Fruit fly (Drosophila melanogaster) S2 (cell line): ENCODE results near the gene CG13373.
"Not testable (repeated sequence)": the region's sequence is repeated elsewhere in the genome, so short reads cannot be mapped to it uniquely, and the experiment has no call there.

Experiments used
- CG8478 ChIP-seq: fragments of >200 bp; optimal IDR thresholded peaks from 2 replicates; lab custom pipeline; 2018
- CTCF ChIP-seq, 2 experiments: fragments of >200 bp; optimal IDR thresholded peaks; 2 replicates each; lab custom pipeline; 2018

The CG13373 gene

DNA sequence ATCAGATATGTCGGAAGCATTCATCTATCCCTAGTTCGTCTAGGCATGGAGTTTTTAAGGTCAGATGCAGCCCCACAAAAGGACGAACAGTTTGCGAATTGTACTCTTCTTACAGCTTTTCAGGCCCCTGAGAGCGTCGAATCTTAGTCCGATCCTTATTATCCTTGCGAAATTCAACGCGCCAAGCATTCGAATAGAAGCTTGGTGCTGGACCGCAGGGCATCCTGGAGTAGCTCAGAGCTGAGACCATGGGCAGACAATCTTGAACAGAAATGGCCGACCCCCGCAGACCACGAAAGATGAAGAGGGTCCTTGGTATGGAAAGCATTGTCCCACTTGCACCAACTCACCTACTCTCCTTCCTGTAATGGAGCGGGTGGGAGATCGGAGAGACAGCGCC is 2.0 kb downstream of the CG13373 start, which contains the start of gene CG32817:
Gene CG32817, plus strand, starts transcription at position 301 of the 400 bp plus-strand sequence.
- TF ChIP-seq CG8478 (no peak), CTCF (optimal IDR thresholded peaks at IDR 0.05; lab: Kevin White, UChicago) (no peak)

DNA sequence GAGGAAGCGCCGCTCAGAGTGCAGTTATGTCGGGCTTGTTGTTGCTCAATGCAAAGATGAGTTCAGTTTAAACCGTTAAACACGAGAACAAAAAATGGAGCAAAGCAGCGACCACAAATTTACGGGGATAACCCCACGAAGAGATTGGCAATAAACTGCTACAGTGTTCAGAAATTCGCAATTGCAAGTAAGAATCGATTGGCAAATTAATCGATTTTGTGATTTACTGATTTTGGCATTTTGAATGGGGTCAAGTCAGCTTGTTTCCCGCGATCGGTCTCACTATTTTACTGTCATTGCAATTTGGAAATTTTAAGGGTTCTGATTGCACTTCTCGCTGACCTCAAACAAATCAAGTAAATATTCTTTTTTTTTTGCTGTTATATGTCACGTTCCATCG is 4.9 kb downstream of the CG13373 start, which contains the start of gene CG3176:
Gene CG3176, plus strand, starts transcription at position 221 of the 400 bp plus-strand sequence.
- TF ChIP-seq CTCF (optimal IDR thresholded peaks at IDR 0.05; lab: Kevin White, UChicago); CG8478: not testable (repeated sequence)

DNA sequence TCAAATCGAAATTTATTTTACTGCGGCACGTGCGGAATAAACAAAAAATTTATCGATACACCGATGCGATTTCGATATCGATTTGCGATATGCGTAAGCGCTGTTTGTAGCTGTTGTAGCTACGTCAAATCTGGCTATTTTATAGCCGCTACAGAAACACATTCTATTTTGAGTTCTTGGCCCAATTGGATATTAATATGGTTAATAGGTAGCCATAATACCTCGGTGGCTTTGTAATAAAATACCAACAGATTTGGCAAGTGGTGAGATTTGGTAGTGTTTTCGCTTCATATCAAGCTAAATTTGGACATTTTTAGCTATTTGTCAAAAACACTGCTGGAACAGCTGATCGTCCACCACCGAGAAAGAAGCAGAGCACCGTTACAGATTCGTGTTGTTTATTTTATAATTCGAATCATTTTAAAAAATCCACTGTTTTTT is 10.8 kb downstream of the CG13373 start, which contains the start of the genes CG18273 and CG3156:
Gene CG18273, minus strand, starts transcription at position 65 of the 441 bp plus-strand sequence.
Gene CG3156, plus strand, starts transcription at position 362 of the 441 bp plus-strand sequence.
- TF ChIP-seq CG8478 (no peak), CTCF (optimal IDR thresholded peaks at IDR 0.05; lab: Kevin White, UChicago) (no peak)

DNA sequence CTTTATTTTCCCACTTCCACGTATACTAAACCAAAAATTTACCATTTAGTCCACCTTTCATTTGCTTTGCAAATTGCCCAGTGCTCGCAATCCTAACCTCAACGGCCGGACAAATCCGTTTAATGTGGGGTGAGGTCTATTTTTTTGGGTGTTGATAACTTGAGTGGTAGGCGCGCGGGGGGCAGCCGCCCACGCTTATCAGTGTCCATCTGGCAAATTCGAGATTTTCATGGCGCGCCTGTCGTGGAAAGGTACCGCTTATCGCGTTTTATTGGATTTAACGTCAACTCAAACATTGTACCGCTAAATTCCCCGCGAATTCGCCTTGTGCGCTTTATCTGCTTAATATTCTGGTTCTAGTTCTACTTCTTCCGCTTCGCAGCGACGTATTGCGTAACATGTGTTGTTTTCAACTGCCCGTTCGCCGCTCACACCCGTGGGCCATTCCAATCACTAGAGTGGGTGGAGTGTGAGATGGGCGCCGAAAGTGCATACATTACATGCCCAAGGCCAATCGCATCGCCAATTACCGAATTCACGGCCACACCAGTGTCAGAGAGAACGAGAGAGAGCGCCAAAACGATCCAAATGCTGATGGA is 16.0 kb downstream of the CG13373 start:
- no peak for TF ChIP-seq CTCF (optimal IDR thresholded peaks at IDR 0.05; lab: Kevin White, UChicago)
- TF ChIP-seq CG8478: no peak

DNA sequence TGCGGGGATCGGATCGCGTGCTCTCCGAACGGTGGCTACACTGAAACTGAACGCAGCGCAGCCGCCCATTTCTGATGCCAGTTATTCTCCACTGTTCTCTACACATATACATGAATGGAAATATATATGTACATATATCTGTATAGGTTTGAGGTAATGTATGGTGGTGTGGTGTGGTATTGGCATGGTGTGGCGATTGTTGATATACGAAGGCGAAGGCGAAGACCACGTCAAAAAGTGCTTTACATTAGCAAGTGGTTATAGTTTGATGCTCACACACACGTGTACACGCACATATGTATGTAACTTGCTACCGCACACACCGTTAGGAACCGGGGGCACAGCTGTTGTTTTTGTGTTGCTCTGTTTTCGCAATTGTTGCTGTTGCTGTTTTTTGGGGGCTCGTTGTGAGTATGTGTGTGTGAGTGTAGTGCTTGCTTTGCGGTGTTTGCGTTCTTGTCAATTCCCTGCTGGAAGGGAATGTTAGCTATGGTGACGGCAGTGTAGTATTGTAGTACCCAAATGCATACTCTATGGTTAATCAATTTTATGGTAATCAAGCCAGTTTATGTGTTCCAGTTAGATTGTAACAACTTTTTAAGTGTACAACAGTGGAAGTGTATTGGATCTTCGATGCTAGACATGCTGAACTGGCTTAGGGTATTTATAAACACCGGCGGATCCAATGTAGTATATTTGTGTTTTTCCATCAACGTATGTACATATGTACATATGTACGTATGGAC is 16.8 kb downstream of the CG13373 start, which contains the start of gene CG17896:
Gene CG17896, minus strand, starts transcription at position 51 of the 746 bp plus-strand sequence.
- TF ChIP-seq CG8478 (no peak), CTCF (optimal IDR thresholded peaks at IDR 0.05; lab: Kevin White, UChicago) (no peak)

DNA sequence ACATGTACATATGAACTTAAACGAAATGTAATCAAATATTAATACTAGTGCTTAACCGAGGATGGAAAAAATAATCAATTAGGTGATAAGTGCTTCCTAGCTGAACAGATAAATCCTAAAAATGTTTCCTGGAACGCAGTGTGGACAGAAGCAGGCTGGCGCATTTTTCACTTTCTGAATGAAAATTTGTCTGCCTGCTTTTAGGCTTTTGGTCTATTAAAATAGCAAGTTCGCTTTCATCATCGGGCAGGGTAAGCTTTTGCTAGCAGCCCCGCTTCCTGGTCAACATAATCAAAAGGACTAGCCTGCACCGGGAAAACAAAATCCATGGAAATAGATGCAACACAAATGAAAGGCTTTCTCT is 17.4 kb downstream of the CG13373 start:
- no peak for TF ChIP-seq CTCF (optimal IDR thresholded peaks at IDR 0.05; lab: Kevin White, UChicago)
- no peak for TF ChIP-seq CG8478

DNA sequence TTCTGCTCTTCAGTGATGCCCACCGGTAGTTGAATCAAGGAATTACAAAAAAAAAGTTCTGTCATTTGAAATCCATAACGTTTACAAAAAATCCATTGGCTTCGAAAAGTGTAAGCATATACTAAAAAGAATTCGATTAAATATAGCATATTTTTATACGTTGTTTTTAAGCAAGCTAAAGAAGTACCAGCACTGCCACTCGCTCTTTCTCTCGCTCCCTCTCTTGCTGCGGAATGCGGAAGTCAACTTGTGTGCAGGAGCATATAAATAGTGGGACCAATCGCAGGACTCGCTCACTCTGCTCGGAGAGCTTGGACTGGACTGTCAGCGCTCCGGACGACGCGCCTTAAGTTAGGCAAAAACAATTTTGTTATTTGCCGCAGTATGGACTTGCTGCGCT is 17.8 kb downstream of the CG13373 start, which contains the start of gene CG17778:
Gene CG17778, plus strand, starts transcription at position 8 of the 400 bp plus-strand sequence.
- TF ChIP-seq CTCF (optimal IDR thresholded peaks at IDR 0.05; lab: Kevin White, UChicago): no peak
- no peak for TF ChIP-seq CG8478

DNA sequence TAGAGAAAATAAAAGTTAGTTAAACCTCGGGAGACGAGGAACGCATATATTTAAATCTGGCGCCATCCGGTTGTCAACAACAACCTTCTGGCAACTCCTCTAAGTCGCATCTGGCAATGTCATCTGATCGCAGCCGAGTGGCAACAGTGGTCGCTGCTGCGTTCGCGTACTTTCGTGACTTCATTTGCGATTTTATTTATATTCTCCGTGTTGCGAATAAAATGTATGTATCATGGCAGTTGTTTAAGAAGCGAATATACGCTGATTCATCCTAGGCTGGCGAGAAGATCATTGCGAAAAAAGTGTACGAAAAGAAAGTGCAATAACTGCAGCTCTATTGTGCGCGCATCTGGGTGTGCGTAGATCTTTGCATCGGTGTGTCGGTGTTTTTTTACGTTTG is 19.5 kb downstream of the CG13373 start, which contains the start of gene svr:
Gene svr, plus strand, starts transcription at position 121 of the 400 bp plus-strand sequence.
- TF ChIP-seq CTCF (optimal IDR thresholded peaks at IDR 0.05; lab: Kevin White, UChicago) (peak; percentile 29 to 51), CG8478 (no peak)

DNA sequence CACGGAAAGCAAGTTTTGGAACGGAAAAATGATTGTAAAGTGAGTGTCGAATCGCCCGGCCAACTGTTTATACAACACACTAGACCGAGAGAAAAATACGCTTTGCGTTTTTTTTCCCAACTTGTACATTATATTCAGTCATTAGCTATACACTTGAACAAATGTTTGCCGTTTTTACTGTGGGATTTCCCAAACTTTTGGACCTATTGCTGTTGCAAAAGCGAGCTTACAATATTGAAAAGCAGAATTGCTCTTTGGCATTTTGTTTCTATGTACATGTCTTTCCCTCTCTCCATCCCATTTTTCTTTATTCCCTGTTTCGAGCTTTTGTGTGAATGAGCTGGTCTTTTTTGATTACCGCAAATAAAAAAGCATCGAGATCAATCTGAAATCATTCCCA is 20.6 kb downstream of the CG13373 start:
- TF ChIP-seq CTCF (optimal IDR thresholded peaks at IDR 0.05; lab: Kevin White, UChicago) (no peak), CG8478 (no peak)

DNA sequence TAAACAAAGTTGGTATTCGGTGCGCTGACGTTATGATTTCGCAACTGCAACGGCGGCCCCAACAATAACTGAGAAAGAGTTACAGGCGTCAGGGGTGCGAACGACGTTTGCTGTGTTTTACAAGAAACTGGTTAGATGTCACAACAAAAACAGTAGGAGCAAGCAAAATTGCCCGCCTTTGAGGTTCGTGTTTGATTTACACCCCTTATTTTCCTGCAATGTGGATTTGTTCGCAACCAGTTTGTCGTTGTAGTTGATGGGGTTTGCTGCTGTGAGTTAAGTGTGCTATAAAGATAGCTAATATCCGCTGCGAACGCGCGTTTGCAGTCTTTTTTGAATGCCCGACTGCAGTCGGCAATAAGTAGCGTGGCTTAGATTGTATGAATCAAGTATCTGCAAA is 21.6 kb downstream of the CG13373 start:
- TF ChIP-seq CG8478: no peak
- TF ChIP-seq CTCF (optimal IDR thresholded peaks at IDR 0.05; lab: Kevin White, UChicago): no peak

DNA sequence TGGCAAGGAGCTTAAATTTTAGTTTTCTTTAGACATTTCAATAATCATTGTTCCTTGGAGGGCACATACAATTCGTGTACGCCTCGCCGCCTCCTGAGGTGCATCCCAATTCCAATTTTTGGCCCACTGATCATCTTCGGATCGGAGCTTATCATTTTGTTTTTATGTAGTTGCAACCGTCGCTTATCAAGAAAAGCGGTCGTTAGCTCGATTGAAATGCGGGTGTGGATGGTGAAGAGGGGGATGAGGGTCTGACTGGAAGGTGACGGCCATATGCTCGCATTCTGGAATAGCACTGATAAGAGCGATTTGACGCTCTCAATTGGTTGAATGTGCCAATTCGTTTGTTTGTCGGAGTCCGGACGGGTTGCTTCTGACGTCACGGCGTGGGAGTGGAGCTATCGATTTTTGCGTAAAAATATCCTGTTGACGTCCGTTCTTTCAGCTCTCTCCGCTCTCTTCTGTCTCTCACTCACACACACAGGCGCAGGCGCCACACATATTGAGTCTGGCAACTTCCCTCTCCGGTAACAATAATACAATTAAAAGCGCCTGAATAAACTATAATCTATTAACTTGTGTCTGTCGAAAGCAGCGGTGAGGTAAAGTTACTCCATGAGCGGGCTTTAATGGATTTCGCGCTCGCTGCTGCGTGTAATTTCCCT is 22.3 kb downstream of the CG13373 start:
- TF ChIP-seq CTCF (optimal IDR thresholded peaks at IDR 0.05; lab: Kevin White, UChicago) (no peak), CG8478 (no peak)

DNA sequence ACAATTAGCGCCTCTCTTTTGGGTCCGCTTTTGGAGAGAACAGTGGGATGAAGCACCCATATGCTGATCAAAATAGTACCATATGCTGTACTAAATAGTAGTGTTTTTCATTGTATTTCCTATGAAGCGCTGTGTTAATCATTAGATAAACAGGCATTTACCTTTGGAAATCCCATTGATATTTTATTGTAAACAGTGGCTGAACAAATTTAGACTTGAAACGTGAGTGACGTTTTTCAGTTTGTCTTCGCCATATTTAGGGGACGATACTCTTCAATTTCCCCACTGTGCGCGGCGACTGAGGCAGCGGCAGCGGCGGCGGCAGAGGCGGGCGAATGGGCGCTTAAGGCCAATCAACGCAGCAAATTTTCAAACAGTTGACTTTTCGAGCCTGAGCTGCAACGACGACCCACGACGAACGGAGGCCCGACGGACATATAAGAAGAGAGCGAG is 22.8 kb downstream of the CG13373 start:
- TF ChIP-seq CG8478 (no peak), CTCF (optimal IDR thresholded peaks at IDR 0.05; lab: Kevin White, UChicago) (no peak)

DNA sequence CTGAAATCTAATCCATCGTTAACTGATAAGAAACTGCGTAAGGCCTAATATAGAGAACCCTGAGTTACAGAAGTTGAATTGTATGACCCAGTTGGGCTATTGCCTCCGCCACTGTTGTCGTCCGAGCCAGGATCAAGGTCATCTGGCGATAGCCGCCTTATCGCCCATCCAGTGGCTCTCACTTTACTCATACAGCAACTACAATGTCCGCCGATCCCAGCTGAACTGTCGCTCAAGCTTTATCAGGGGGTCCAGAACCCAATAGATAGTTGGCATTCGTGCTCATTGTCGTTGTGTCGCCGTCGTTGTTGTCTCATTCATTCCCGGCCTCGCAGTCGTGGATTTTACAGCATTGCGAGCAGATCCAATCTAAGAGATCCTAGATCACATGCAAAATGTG is 32.3 kb downstream of the CG13373 start, which contains the start of gene arg:
Gene arg, plus strand, starts transcription at position 319 of the 400 bp plus-strand sequence.
- no peak for TF ChIP-seq CTCF (optimal IDR thresholded peaks at IDR 0.05; lab: Kevin White, UChicago)
- no peak for TF ChIP-seq CG8478

DNA sequence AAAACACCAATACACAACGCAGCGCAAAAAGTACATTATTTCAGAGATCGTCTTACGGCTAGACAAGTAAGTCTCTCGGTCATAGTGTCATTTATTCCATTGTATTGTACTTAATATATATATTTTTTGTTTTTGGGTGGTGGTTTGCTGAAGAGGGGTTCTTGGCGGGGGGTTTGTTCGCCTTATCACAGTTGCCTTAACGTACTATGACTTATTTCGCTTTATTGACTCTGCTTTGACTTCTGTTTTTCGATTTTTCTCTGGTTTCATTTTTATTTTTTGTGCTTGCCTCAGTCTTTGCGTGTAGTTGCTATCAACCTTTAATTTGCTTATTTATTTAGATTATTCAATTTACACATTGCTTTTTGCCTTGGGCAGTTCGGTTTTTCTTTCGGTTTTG is 33.7 kb downstream of the CG13373 start:
- no peak for TF ChIP-seq CTCF (optimal IDR thresholded peaks at IDR 0.05; lab: Kevin White, UChicago)
- TF ChIP-seq CG8478: no peak

DNA sequence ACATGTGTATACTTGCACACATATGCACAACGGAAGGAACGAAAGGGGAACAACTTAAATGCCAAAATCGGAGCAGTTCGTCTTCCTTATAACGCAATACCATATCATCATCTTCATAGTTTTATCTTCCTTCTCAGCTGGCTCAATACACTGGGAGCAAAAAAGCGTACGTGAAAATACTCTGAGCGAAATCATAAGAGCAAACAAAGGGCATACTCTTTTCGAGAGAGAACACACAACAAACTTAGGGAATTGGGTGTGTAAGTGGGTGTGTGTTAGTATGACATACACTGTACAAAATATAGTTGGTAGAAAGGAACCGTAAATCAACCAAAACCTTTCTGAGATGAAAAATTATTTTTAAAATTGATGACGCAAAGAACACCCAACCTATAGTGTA is 35.7 kb downstream of the CG13373 start:
- TF ChIP-seq CTCF (optimal IDR thresholded peaks at IDR 0.05; lab: Kevin White, UChicago) (no peak), CG8478 (no peak)
